Fruit fly (Drosophila melanogaster) whole organism, adult: ENCODE data around the gene CG4836.

ENCODE experiments used
- CG11617 ChIP-seq: fragments of 200-800 bp; sonication (Bioruptor generic); optimal IDR thresholded peaks from 2 replicates; lab custom pipeline; 2017; ENCODE audit warnings: mild to moderate bottlenecking, missing biosample characterization, missing genetic modification reagents, missing genetic modification characterization
- CG12768 ChIP-seq: fragments of 200-800 bp; sonication (Bioruptor generic); optimal IDR thresholded peaks from 2 replicates; lab custom pipeline; 2017; ENCODE audit warnings: missing biosample characterization, missing genetic modification characterization, mild to moderate bottlenecking, moderate library complexity, missing genetic modification reagents
- CG14711 ChIP-seq: fragments of 200-800 bp; sonication (Bioruptor generic); optimal IDR thresholded peaks from 2 replicates; lab custom pipeline; 2018; ENCODE audit warnings: missing biosample characterization, mild to moderate bottlenecking, missing genetic modification characterization, moderate library complexity
- CG1620 ChIP-seq: fragments of 200-800 bp; sonication (Bioruptor generic); optimal IDR thresholded peaks from 2 replicates; lab custom pipeline; 2016; ENCODE audit warnings: missing biosample characterization, missing genetic modification characterization
- CG33017 ChIP-seq: fragments of 200-800 bp; sonication (Bioruptor generic); optimal IDR thresholded peaks from 2 replicates; lab custom pipeline; 2018; ENCODE audit warnings: missing biosample characterization, mild to moderate bottlenecking, missing genetic modification characterization, moderate library complexity
- CG5204 ChIP-seq: fragments of 200-800 bp; sonication (Bioruptor generic); optimal IDR thresholded peaks from 2 replicates; lab custom pipeline; 2016; ENCODE audit warnings: missing biosample characterization, missing genetic modification characterization
- CG7045 ChIP-seq: fragments of 200-800 bp; sonication (Bioruptor generic); optimal IDR thresholded peaks from 2 replicates; lab custom pipeline; 2017; ENCODE audit warnings: missing biosample characterization, mild to moderate bottlenecking, missing genetic modification characterization
- CG7101 ChIP-seq: fragments of 200-800 bp; sonication (Bioruptor generic); optimal IDR thresholded peaks from 2 replicates; lab custom pipeline; 2018; ENCODE audit warnings: missing biosample characterization, mild to moderate bottlenecking, missing genetic modification characterization, moderate library complexity
- Clk ChIP-seq: fragments of 200-800 bp; sonication (Bioruptor generic); optimal IDR thresholded peaks from 2 replicates; lab custom pipeline; 2017; ENCODE audit warnings: missing biosample characterization, missing genetic modification characterization
- Crg-1 ChIP-seq: fragments of 200-800 bp; sonication (Bioruptor generic); optimal IDR thresholded peaks from 2 replicates; lab custom pipeline; 2016; ENCODE audit warnings: missing biosample characterization, missing genetic modification characterization
- Hr96 ChIP-seq: fragments of 200-800 bp; sonication (Bioruptor generic); optimal IDR thresholded peaks from 2 replicates; lab custom pipeline; 2016; ENCODE audit warnings: missing biosample characterization, missing genetic modification characterization
- Mnt ChIP-seq: fragments of 200-800 bp; sonication (Bioruptor generic); optimal IDR thresholded peaks from 2 replicates; lab custom pipeline; 2016; ENCODE audit warnings: missing biosample characterization, mild to moderate bottlenecking, missing genetic modification characterization
- bab1 ChIP-seq: fragments of 200-800 bp; sonication (Bioruptor generic); optimal IDR thresholded peaks from 3 replicates; lab custom pipeline; 2019; ENCODE audit warnings: missing biosample characterization, mild to moderate bottlenecking, missing genetic modification characterization, moderate library complexity
- cic ChIP-seq: fragments of 200-800 bp; sonication (Bioruptor generic); optimal IDR thresholded peaks from 2 replicates; lab custom pipeline; 2017; ENCODE audit warnings: missing biosample characterization, mild to moderate bottlenecking, missing genetic modification characterization, moderate library complexity
- cnc ChIP-seq, 2 experiments: fragments of >200 bp; optimal IDR thresholded peaks; 2 replicates each; lab custom pipeline; 2017
- kay ChIP-seq: fragments of 200-800 bp; sonication (Bioruptor generic); peaks from one replicate; lab custom pipeline; 2016; ENCODE audit warnings: missing biosample characterization, missing genetic modification characterization, borderline replicate concordance
- ovo ChIP-seq: fragments of 200-800 bp; sonication (Bioruptor generic); optimal IDR thresholded peaks from 2 replicates; lab custom pipeline; 2016; ENCODE audit warnings: missing biosample characterization, missing genetic modification characterization
- pad ChIP-seq: fragments of 200-800 bp; sonication (Bioruptor generic); optimal IDR thresholded peaks from 3 replicates; lab custom pipeline; 2017; ENCODE audit warnings: missing biosample characterization, missing genetic modification characterization, mild to moderate bottlenecking, moderate library complexity, missing genetic modification reagents
- tj ChIP-seq: fragments of 200-800 bp; sonication (Bioruptor generic); optimal IDR thresholded peaks from 3 replicates; lab custom pipeline; 2017; ENCODE audit warnings: missing biosample characterization, mild to moderate bottlenecking, missing genetic modification characterization, moderate library complexity
- toe ChIP-seq: fragments of 200-800 bp; sonication (Bioruptor generic); optimal IDR thresholded peaks from 2 replicates; lab custom pipeline; 2016; ENCODE audit warnings: missing biosample characterization, missing genetic modification characterization

CG4836 gene

DNA sequence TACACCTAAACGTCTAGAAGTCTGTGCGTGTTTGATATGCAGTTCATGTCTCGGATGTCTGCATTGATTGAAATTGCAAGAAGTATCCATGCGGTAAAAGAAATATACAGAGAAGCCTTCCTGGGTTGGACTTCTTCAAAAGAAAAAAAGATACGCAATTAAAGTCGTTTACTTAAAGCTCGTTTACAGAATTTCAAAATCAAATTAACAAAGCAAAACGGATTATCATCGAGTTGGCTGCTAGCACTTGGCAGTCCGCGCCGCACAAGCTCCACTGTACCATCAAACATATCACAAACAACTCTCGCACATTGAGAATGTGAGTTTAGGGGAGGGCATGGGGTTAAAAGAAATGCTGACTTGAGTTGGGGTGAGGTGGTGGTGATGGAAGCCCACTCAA lies 15.3 kb upstream of the CG4836 start:
- TF ChIP-seq CG1620 (GFP tag; lab: Kevin White, UChicago) (no peak), CG33017 (no peak), toe (GFP tag; lab: Kevin White, UChicago) (no peak), Mnt (GFP tag; lab: Kevin White, UChicago) (no peak), bab1 (GFP tag; lab: Kevin White, UChicago) (no peak), CG7101 (tag; lab: Kevin White, UChicago) (no peak), CG14711 (tag; lab: Kevin White, UChicago) (no peak), CG5204 (no peak), cic (GFP tag; lab: Kevin White, UChicago) (no peak), CG7045 (GFP tag; lab: Kevin White, UChicago) (no peak), Hr96 (GFP tag; lab: Kevin White, UChicago) (no peak), tj (GFP tag; lab: Kevin White, UChicago) (no peak), cnc (optimal IDR thresholded peaks at IDR 0.05; lab: Kevin White, UChicago) (no peak), kay (no peak), CG12768 (no peak), Clk (GFP tag; lab: Kevin White, UChicago) (no peak), Crg-1 (GFP tag; lab: Kevin White, UChicago) (no peak), CG11617 (GFP tag; lab: Kevin White, UChicago) (no peak), pad (no peak), ovo (GFP tag; lab: Kevin White, UChicago) (no peak)

DNA sequence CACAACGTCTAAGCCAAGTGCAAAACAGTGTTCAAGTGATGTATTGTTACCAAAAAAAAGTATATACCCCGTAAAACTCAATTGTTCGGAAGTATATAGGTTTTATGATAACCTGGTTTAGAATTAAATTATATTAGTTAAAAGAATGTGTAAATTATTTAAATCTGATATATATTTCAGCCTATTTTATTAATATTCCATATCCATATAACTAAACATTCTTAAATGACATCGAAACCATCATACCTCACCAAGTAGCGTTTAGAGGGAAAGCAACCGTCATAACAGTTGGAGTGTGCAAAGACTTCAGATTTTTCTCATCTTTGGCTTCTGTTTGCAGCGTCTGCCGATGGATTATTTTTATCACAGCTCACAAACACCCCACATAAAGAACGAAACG lies 14.2 kb upstream of the CG4836 start:
- TF ChIP-seq CG7101 (tag; lab: Kevin White, UChicago) (peak; percentile 69), CG14711 (tag; lab: Kevin White, UChicago) (peak; percentile 72), toe (GFP tag; lab: Kevin White, UChicago) (no peak), CG33017 (peak; percentile 55), bab1 (GFP tag; lab: Kevin White, UChicago) (peak; percentile 62), Crg-1 (GFP tag; lab: Kevin White, UChicago) (no peak)

- TF ChIP-seq CG11617 (GFP tag; lab: Kevin White, UChicago) (no peak), CG14711 (tag; lab: Kevin White, UChicago) (no peak), CG7101 (tag; lab: Kevin White, UChicago) (no peak)
Measured at dm6 chr3R:20001595-20001997, 12.1 kb upstream of the CG4836 start.

- TF ChIP-seq CG7101 (tag; lab: Kevin White, UChicago) (no peak), cic (GFP tag; lab: Kevin White, UChicago) (no peak), CG33017 (no peak), Crg-1 (GFP tag; lab: Kevin White, UChicago) (no peak), pad (no peak), CG12768 (no peak), CG11617 (GFP tag; lab: Kevin White, UChicago) (no peak), Hr96 (GFP tag; lab: Kevin White, UChicago) (no peak), cnc (optimal IDR thresholded peaks at IDR 0.05; lab: Kevin White, UChicago) (no peak), toe (GFP tag; lab: Kevin White, UChicago) (no peak), Mnt (GFP tag; lab: Kevin White, UChicago) (no peak), CG14711 (tag; lab: Kevin White, UChicago) (no peak), tj (GFP tag; lab: Kevin White, UChicago) (no peak), CG1620 (GFP tag; lab: Kevin White, UChicago) (no peak), CG7045 (GFP tag; lab: Kevin White, UChicago) (no peak), CG5204 (no peak), bab1 (GFP tag; lab: Kevin White, UChicago) (no peak), ovo (GFP tag; lab: Kevin White, UChicago) (no peak)
Measured at dm6 chr3R:20004697-20005096, 9.0 kb upstream of the CG4836 start.

- TF ChIP-seq Hr96 (GFP tag; lab: Kevin White, UChicago) (no peak), cic (GFP tag; lab: Kevin White, UChicago) (no peak), CG14711 (tag; lab: Kevin White, UChicago) (no peak), tj (GFP tag; lab: Kevin White, UChicago) (no peak), bab1 (GFP tag; lab: Kevin White, UChicago) (no peak), Mnt (GFP tag; lab: Kevin White, UChicago) (no peak), CG7045 (GFP tag; lab: Kevin White, UChicago) (no peak), pad (no peak), cnc (optimal IDR thresholded peaks at IDR 0.05; lab: Kevin White, UChicago) (no peak), CG12768 (no peak), Crg-1 (GFP tag; lab: Kevin White, UChicago) (no peak), kay (no peak), ovo (GFP tag; lab: Kevin White, UChicago) (no peak), CG1620 (GFP tag; lab: Kevin White, UChicago) (no peak), CG5204 (no peak)
Measured at dm6 chr3R:20006617-20007016, 7.1 kb upstream of the CG4836 start.

DNA sequence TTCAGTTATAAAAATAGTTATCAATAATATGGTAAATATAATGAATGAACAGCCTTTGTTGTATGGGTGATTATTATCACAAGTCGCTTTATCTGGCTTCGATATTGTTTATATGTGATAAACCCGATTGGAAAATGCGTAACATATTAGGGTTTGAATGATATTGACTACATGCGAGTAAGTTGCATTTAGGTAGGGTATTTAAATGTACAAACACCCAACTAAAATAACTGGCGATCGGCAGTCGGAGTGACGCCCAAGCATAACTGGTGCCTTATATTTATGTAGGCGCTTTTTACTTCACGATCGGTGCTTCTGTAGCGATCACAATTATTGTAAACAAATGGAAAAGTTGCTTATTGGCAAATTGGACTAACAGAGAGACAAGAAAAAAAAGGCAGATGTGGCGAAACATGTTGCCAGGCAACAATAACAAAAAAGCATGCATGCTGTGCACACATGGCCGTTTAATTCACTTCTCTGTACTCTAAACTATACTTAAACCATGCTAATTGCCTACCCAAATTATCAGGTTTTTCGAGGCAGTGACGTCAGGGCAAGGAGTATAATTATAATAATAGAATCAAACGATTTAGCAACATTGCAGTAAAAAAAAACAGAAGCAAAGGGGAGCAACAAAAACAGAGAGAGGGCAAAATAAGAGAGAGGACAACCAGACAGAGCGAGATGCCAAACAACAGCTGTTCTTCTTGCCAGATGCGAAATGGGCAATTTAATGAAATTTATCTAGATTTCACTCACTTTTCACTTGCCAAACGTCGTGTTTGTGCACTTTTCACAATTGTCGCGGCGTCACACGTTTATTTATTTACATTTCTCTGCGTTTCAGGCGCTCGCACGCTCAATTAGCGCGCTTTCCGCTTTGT lies 6.0 kb upstream of the CG4836 start:
- TF ChIP-seq CG5204: no peak
- TF ChIP-seq Mnt (GFP tag; lab: Kevin White, UChicago): no peak
- TF ChIP-seq CG11617 (GFP tag; lab: Kevin White, UChicago): no peak
- no peak for TF ChIP-seq CG33017
- TF ChIP-seq CG14711 (tag; lab: Kevin White, UChicago): no peak
- TF ChIP-seq cnc (optimal IDR thresholded peaks at IDR 0.05; lab: Kevin White, UChicago): no peak
- no peak for TF ChIP-seq Clk (GFP tag; lab: Kevin White, UChicago)
- no peak for TF ChIP-seq Crg-1 (GFP tag; lab: Kevin White, UChicago)
- peak; percentile 57 for TF ChIP-seq pad
- no peak for TF ChIP-seq CG1620 (GFP tag; lab: Kevin White, UChicago)
- no peak for TF ChIP-seq ovo (GFP tag; lab: Kevin White, UChicago)
- peak; percentile 20 for TF ChIP-seq kay
- TF ChIP-seq cic (GFP tag; lab: Kevin White, UChicago): no peak
- peak; percentile 35 for TF ChIP-seq tj (GFP tag; lab: Kevin White, UChicago)
